Worm (Caenorhabditis elegans) whole organism, L4 larva: ENCODE data around the gene F55A11.8.

Source experiments
- nhr-11 ChIP-seq: fragments of 150-350 bp; optimal IDR thresholded peaks from 2 replicates; lab custom pipeline; 2014; ENCODE audit warnings: missing biosample characterization, missing genetic modification characterization
- nhr-237 ChIP-seq: sonication (generic microtip); optimal IDR thresholded peaks from 2 replicates; lab custom pipeline; 2017; ENCODE audit warnings: missing biosample characterization, missing genetic modification characterization
- pha-4 ChIP-seq, 2 experiments: fragments of 150-350 bp in 1 of 2; fragments of 200-800 bp in 1 of 2; sonication (Bioruptor generic) in 1 of 2; IDR thresholded peaks in 1 of 2; optimal IDR thresholded peaks in 1 of 2; 2 replicates each; pipeline versions ENCODE4 v1.3.6 to Lab custom; 2014 to 2022; ENCODE audit warnings: missing genetic modification characterization in 2 of 2, missing genetic modification reagents in 2 of 2, missing biosample characterization in 1 of 2, missing compliant biosample characterization in 1 of 2
- skn-1 ChIP-seq: fragments of 150-350 bp; optimal IDR thresholded peaks from 2 replicates; lab custom pipeline; 2014; ENCODE audit warnings: missing biosample characterization, missing genetic modification characterization

DNA sequence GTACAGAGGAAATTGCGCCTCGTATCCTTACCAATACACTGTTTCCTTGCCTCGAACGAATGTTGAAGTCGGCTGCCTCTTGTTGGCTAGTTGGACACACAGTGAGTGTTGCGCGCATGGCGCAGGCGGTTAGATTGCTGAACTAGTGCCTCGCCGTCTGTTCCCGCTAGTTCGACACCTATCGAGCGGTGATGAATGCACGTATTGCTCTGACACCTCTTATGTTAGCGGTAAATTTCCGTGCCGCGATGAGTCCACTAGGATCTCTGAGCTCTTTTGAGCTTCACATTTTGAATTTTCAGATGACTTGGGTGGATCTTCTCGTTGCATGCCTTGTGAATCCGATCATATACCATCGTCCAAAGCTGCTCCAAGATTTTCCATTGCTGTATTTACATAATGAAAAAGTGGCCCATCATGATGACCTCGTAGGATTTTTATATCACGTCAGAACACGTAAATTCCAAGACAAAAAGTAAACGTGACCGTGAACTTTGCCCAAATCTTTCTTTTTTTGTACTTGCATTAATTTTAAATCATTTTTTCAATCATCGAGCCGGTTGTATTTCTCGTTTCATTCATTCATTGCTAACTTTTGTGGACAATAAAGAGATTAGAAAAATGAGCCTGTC is 5.1 kb upstream of the F55A11.8 start, which contains the start of gene F55A11.11:
- no peak for TF ChIP-seq nhr-237 (tag; lab: Kevin White, UChicago)
- no peak for TF ChIP-seq skn-1
- TF ChIP-seq pha-4 (GFP tag; IDR thresholded peaks at IDR 0.05; lab: Robert Waterston, UW) = peak; percentile 97
- TF ChIP-seq pha-4 (tag; optimal IDR thresholded peaks at IDR 0.05; lab: Kevin White, UChicago) = no peak
- TF ChIP-seq nhr-11 (tag; lab: Kevin White, UChicago) = peak; percentile 58
